Fruit fly (Drosophila melanogaster) whole organism, adult: ENCODE measurements around the gene Axs.

Experiments used
- CG11617 ChIP-seq: fragments of 200-800 bp; sonication (Bioruptor generic); optimal IDR thresholded peaks from 2 replicates; lab custom pipeline; 2017; ENCODE audit warnings: mild to moderate bottlenecking, missing biosample characterization, missing genetic modification reagents, missing genetic modification characterization
- CG12768 ChIP-seq: fragments of 200-800 bp; sonication (Bioruptor generic); optimal IDR thresholded peaks from 2 replicates; lab custom pipeline; 2017; ENCODE audit warnings: missing biosample characterization, missing genetic modification characterization, mild to moderate bottlenecking, moderate library complexity, missing genetic modification reagents
- CG14711 ChIP-seq: fragments of 200-800 bp; sonication (Bioruptor generic); optimal IDR thresholded peaks from 2 replicates; lab custom pipeline; 2018; ENCODE audit warnings: missing biosample characterization, mild to moderate bottlenecking, missing genetic modification characterization, moderate library complexity
- CG1620 ChIP-seq: fragments of 200-800 bp; sonication (Bioruptor generic); optimal IDR thresholded peaks from 2 replicates; lab custom pipeline; 2016; ENCODE audit warnings: missing biosample characterization, missing genetic modification characterization
- CG33017 ChIP-seq: fragments of 200-800 bp; sonication (Bioruptor generic); optimal IDR thresholded peaks from 2 replicates; lab custom pipeline; 2018; ENCODE audit warnings: missing biosample characterization, mild to moderate bottlenecking, missing genetic modification characterization, moderate library complexity
- CG5204 ChIP-seq: fragments of 200-800 bp; sonication (Bioruptor generic); optimal IDR thresholded peaks from 2 replicates; lab custom pipeline; 2016; ENCODE audit warnings: missing biosample characterization, missing genetic modification characterization
- CG7045 ChIP-seq: fragments of 200-800 bp; sonication (Bioruptor generic); optimal IDR thresholded peaks from 2 replicates; lab custom pipeline; 2017; ENCODE audit warnings: missing biosample characterization, mild to moderate bottlenecking, missing genetic modification characterization
- CG7101 ChIP-seq: fragments of 200-800 bp; sonication (Bioruptor generic); optimal IDR thresholded peaks from 2 replicates; lab custom pipeline; 2018; ENCODE audit warnings: missing biosample characterization, mild to moderate bottlenecking, missing genetic modification characterization, moderate library complexity
- Clk ChIP-seq: fragments of 200-800 bp; sonication (Bioruptor generic); optimal IDR thresholded peaks from 2 replicates; lab custom pipeline; 2017; ENCODE audit warnings: missing biosample characterization, missing genetic modification characterization
- Crg-1 ChIP-seq: fragments of 200-800 bp; sonication (Bioruptor generic); optimal IDR thresholded peaks from 2 replicates; lab custom pipeline; 2016; ENCODE audit warnings: missing biosample characterization, missing genetic modification characterization
- Hr96 ChIP-seq: fragments of 200-800 bp; sonication (Bioruptor generic); optimal IDR thresholded peaks from 2 replicates; lab custom pipeline; 2016; ENCODE audit warnings: missing biosample characterization, missing genetic modification characterization
- Mnt ChIP-seq: fragments of 200-800 bp; sonication (Bioruptor generic); optimal IDR thresholded peaks from 2 replicates; lab custom pipeline; 2016; ENCODE audit warnings: missing biosample characterization, mild to moderate bottlenecking, missing genetic modification characterization
- bab1 ChIP-seq: fragments of 200-800 bp; sonication (Bioruptor generic); optimal IDR thresholded peaks from 3 replicates; lab custom pipeline; 2019; ENCODE audit warnings: missing biosample characterization, mild to moderate bottlenecking, missing genetic modification characterization, moderate library complexity
- cic ChIP-seq: fragments of 200-800 bp; sonication (Bioruptor generic); optimal IDR thresholded peaks from 2 replicates; lab custom pipeline; 2017; ENCODE audit warnings: missing biosample characterization, mild to moderate bottlenecking, missing genetic modification characterization, moderate library complexity
- cnc ChIP-seq, 2 experiments: fragments of >200 bp; optimal IDR thresholded peaks; 2 replicates each; lab custom pipeline; 2017
- kay ChIP-seq: fragments of 200-800 bp; sonication (Bioruptor generic); peaks from one replicate; lab custom pipeline; 2016; ENCODE audit warnings: missing biosample characterization, missing genetic modification characterization, borderline replicate concordance
- ovo ChIP-seq: fragments of 200-800 bp; sonication (Bioruptor generic); optimal IDR thresholded peaks from 2 replicates; lab custom pipeline; 2016; ENCODE audit warnings: missing biosample characterization, missing genetic modification characterization
- pad ChIP-seq: fragments of 200-800 bp; sonication (Bioruptor generic); optimal IDR thresholded peaks from 3 replicates; lab custom pipeline; 2017; ENCODE audit warnings: missing biosample characterization, missing genetic modification characterization, mild to moderate bottlenecking, moderate library complexity, missing genetic modification reagents
- tj ChIP-seq: fragments of 200-800 bp; sonication (Bioruptor generic); optimal IDR thresholded peaks from 3 replicates; lab custom pipeline; 2017; ENCODE audit warnings: missing biosample characterization, mild to moderate bottlenecking, missing genetic modification characterization, moderate library complexity
- toe ChIP-seq: fragments of 200-800 bp; sonication (Bioruptor generic); optimal IDR thresholded peaks from 2 replicates; lab custom pipeline; 2016; ENCODE audit warnings: missing biosample characterization, missing genetic modification characterization

Gene Axs

dm6 chrX:16683765-16684164 is at the start of gene Axs:
TSS of gene Axs (minus strand) at chrX:16683895.
- TF ChIP-seq cnc (optimal IDR thresholded peaks at IDR 0.05; lab: Kevin White, UChicago) = no peak
- TF ChIP-seq CG5204 (GFP tag; lab: Kevin White, UChicago) = no peak
- TF ChIP-seq Crg-1 = no peak
- TF ChIP-seq CG7045 (GFP tag; lab: Kevin White, UChicago) = no peak
- TF ChIP-seq kay (GFP tag; lab: Kevin White, UChicago) = no peak
- TF ChIP-seq Clk (GFP tag; lab: Kevin White, UChicago) = no peak
- TF ChIP-seq CG1620 (GFP tag; lab: Kevin White, UChicago) = no peak
- TF ChIP-seq cic = no peak
- no peak for TF ChIP-seq bab1 (GFP tag; lab: Kevin White, UChicago)
- TF ChIP-seq CG14711 (tag; lab: Kevin White, UChicago) = no peak
- TF ChIP-seq CG33017 (tag; lab: Kevin White, UChicago) = no peak
- no peak for TF ChIP-seq toe (GFP tag; lab: Kevin White, UChicago)
- TF ChIP-seq CG7101 (tag; lab: Kevin White, UChicago) = no peak
- no peak for TF ChIP-seq Mnt (GFP tag; lab: Kevin White, UChicago)
- TF ChIP-seq Hr96 (GFP tag; lab: Kevin White, UChicago) = no peak
- no peak for TF ChIP-seq tj (GFP tag; lab: Kevin White, UChicago)

DNA sequence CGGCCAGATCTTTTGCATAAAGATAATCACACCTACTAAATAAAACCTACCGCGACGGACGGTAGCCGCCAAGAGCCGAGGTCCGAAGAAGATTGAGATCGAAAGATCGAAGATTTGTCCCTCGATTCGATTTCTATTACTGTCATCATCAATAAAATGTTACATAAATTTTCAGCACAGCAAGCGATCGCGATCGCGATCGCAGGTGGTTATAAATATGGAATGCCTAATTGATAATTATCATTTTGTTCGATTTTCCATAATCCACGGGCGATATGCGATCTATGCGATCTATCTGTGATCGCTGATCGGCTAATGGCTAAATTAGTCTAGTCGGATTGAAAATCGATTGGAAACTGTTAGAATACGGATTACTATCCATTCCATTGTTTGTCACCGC is 49.5 kb upstream of the Axs start:
- no peak for TF ChIP-seq CG5204 (GFP tag; lab: Kevin White, UChicago)
- TF ChIP-seq Clk (GFP tag; lab: Kevin White, UChicago) = no peak
- TF ChIP-seq CG14711 (tag; lab: Kevin White, UChicago) = no peak
- TF ChIP-seq pad (GFP tag; lab: Kevin White, UChicago) = no peak
- TF ChIP-seq cic = no peak
- no peak for TF ChIP-seq tj (GFP tag; lab: Kevin White, UChicago)
- TF ChIP-seq CG12768 (GFP tag; lab: Kevin White, UChicago) = no peak

DNA sequence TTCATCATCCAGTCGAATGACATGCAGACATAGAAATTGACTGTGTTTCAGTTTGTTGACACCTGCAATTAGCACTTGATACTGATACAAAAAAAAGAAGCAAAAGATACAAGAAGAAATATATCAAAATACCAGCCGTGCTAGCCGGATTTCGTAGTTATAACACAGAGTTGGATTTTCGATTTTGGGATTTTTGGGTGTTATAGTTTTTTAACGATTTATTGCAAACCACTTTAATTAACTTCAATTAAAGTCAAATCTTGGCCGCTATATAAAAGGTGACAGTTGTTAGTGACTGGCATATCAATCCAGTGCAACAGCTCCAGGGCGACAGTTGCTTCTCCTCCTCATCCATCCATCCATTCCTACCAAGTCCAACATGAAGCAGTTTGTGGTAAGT is 47.1 kb upstream of the Axs start, which contains the start of gene TwdlX:
TSS of gene TwdlX (plus strand) at position 301 of the 400 bp plus-strand sequence.
- no peak for TF ChIP-seq CG1620 (GFP tag; lab: Kevin White, UChicago)
- TF ChIP-seq Hr96 (GFP tag; lab: Kevin White, UChicago) = no peak
- TF ChIP-seq bab1 (GFP tag; lab: Kevin White, UChicago) = no peak
- TF ChIP-seq tj (GFP tag; lab: Kevin White, UChicago) = no peak
- TF ChIP-seq CG14711 (tag; lab: Kevin White, UChicago) = no peak
- no peak for TF ChIP-seq cic
- TF ChIP-seq ovo (GFP tag; lab: Kevin White, UChicago) = no peak
- no peak for TF ChIP-seq Crg-1
- TF ChIP-seq CG7045 (GFP tag; lab: Kevin White, UChicago) = no peak
- no peak for TF ChIP-seq CG12768 (GFP tag; lab: Kevin White, UChicago)
- no peak for TF ChIP-seq CG7101 (tag; lab: Kevin White, UChicago)
- no peak for TF ChIP-seq CG5204 (GFP tag; lab: Kevin White, UChicago)
- TF ChIP-seq CG33017 (tag; lab: Kevin White, UChicago) = no peak
- no peak for TF ChIP-seq toe (GFP tag; lab: Kevin White, UChicago)

DNA sequence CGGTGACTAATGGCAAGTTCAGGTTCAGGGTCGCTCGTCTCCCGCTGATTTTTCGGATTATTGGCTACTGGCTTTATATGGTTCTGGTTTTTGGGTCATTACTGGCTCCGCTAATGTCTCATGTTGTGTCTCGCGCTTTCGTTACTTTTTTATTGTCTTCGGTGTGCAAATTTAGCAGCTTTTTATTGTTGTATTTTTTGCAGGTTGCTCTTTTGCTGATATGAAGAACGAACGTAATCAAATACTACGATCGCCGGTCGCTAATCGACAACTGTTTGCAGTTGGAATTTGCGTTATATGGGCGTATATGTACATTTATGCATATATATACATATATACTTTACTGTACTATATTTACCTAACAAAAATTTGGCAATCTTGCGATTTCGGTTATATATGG is 40.8 kb upstream of the Axs start:
- TF ChIP-seq CG5204 (GFP tag; lab: Kevin White, UChicago) (no peak), cnc (optimal IDR thresholded peaks at IDR 0.05; lab: Kevin White, UChicago) (no peak), Crg-1 (no peak), Mnt (GFP tag; lab: Kevin White, UChicago) (no peak), CG7045 (GFP tag; lab: Kevin White, UChicago) (no peak), CG11617 (no peak), tj (GFP tag; lab: Kevin White, UChicago) (peak; percentile 93), bab1 (GFP tag; lab: Kevin White, UChicago) (peak; percentile 3)

dm6 chrX:16723203-16724173 is 39.8 kb upstream of the Axs start:
- no peak for TF ChIP-seq CG12768 (GFP tag; lab: Kevin White, UChicago)
- TF ChIP-seq pad (GFP tag; lab: Kevin White, UChicago) = peak; percentile 63
- no peak for TF ChIP-seq Hr96 (GFP tag; lab: Kevin White, UChicago)
- no peak for TF ChIP-seq CG1620 (GFP tag; lab: Kevin White, UChicago)
- no peak for TF ChIP-seq cic
- peak; percentile 32 for TF ChIP-seq CG11617
- TF ChIP-seq bab1 (GFP tag; lab: Kevin White, UChicago) = peak; percentile 43
- TF ChIP-seq Crg-1 = no peak
- peak; percentile 21 for TF ChIP-seq CG5204 (GFP tag; lab: Kevin White, UChicago)
- TF ChIP-seq Clk (GFP tag; lab: Kevin White, UChicago) = no peak
- peak; percentile 52 for TF ChIP-seq CG7101 (tag; lab: Kevin White, UChicago)
- no peak for TF ChIP-seq Mnt (GFP tag; lab: Kevin White, UChicago)
- no peak for TF ChIP-seq kay (GFP tag; lab: Kevin White, UChicago)
- TF ChIP-seq ovo (GFP tag; lab: Kevin White, UChicago) = no peak
- TF ChIP-seq CG33017 (tag; lab: Kevin White, UChicago) = peak; percentile 22
- peak; percentile 5 for TF ChIP-seq toe (GFP tag; lab: Kevin White, UChicago)
- no peak for TF ChIP-seq cnc (optimal IDR thresholded peaks at IDR 0.05; lab: Kevin White, UChicago)
- TF ChIP-seq CG7045 (GFP tag; lab: Kevin White, UChicago) = no peak
- TF ChIP-seq tj (GFP tag; lab: Kevin White, UChicago) = no peak
- TF ChIP-seq CG14711 (tag; lab: Kevin White, UChicago) = no peak
